Fruit fly (Drosophila melanogaster) whole organism, embryonic: ENCODE measurements around the gene CG8837.

ENCODE experiments used
- Atf3 ChIP-seq: fragments of 200-800 bp; sonication (Bioruptor generic); optimal IDR thresholded peaks from 3 replicates; lab custom pipeline; 2016; ENCODE audit warnings: missing biosample characterization, missing genetic modification characterization
- BEAF-32 ChIP-seq: fragments of 200-800 bp; sonication (Bioruptor generic); optimal IDR thresholded peaks from 3 replicates; lab custom pipeline; 2017; ENCODE audit warnings: missing biosample characterization, missing genetic modification characterization, mild to moderate bottlenecking, moderate library complexity, missing genetic modification reagents
- CG12155 ChIP-seq: fragments of 200-800 bp; sonication (Bioruptor generic); optimal IDR thresholded peaks from 3 replicates; lab custom pipeline; 2016; ENCODE audit warnings: missing biosample characterization, missing genetic modification characterization
- CG12219 ChIP-seq: fragments of 200-800 bp; sonication (Bioruptor generic); optimal IDR thresholded peaks from 3 replicates; lab custom pipeline; 2018; ENCODE audit warnings: missing biosample characterization, mild to moderate bottlenecking, missing genetic modification characterization
- CG12744 ChIP-seq: fragments of 200-800 bp; sonication (Bioruptor generic); optimal IDR thresholded peaks from 2 replicates; lab custom pipeline; 2016; ENCODE audit warnings: missing biosample characterization, missing genetic modification characterization
- CG12769 ChIP-seq: fragments of 200-800 bp; sonication (Bioruptor generic); optimal IDR thresholded peaks from 2 replicates; lab custom pipeline; 2019; ENCODE audit warnings: missing biosample characterization, mild to moderate bottlenecking, missing genetic modification characterization, moderate library complexity
- CG15696 ChIP-seq: fragments of 200-800 bp; sonication (Bioruptor generic); optimal IDR thresholded peaks from 2 replicates; lab custom pipeline; 2019; ENCODE audit warnings: missing biosample characterization, mild to moderate bottlenecking, missing genetic modification characterization, moderate library complexity
- CG16863 ChIP-seq: fragments of 200-800 bp; sonication (Bioruptor generic); optimal IDR thresholded peaks from 3 replicates; lab custom pipeline; 2016; ENCODE audit warnings: missing biosample characterization, missing genetic modification characterization
- CG30431 ChIP-seq: fragments of 200-800 bp; sonication (Bioruptor generic); optimal IDR thresholded peaks from 2 replicates; lab custom pipeline; 2017; ENCODE audit warnings: missing biosample characterization, missing genetic modification characterization
- CG34422 ChIP-seq: fragments of 200-800 bp; sonication (Bioruptor generic); IDR thresholded peaks from 3 replicates; pipeline ENCODE4 v1.3.6; 2022; ENCODE audit warnings: missing biosample characterization, missing genetic modification characterization
- CG6765 ChIP-seq: fragments of 200-800 bp; sonication (Bioruptor generic); optimal IDR thresholded peaks from 3 replicates; lab custom pipeline; 2017; ENCODE audit warnings: missing biosample characterization, mild to moderate bottlenecking, missing genetic modification characterization
- CG7745 ChIP-seq: fragments of 200-800 bp; sonication (Bioruptor generic); optimal IDR thresholded peaks from 2 replicates; lab custom pipeline; 2018; ENCODE audit warnings: missing biosample characterization, mild to moderate bottlenecking, missing genetic modification characterization, moderate library complexity
- CG8089 ChIP-seq: fragments of 200-800 bp; sonication (Bioruptor generic); optimal IDR thresholded peaks from 3 replicates; lab custom pipeline; 2016; ENCODE audit warnings: missing biosample characterization, missing genetic modification characterization
- Dbx ChIP-seq: fragments of 200-800 bp; sonication (Bioruptor generic); IDR thresholded peaks from 3 replicates; pipeline ENCODE4 v1.3.6; 2022; ENCODE audit warnings: missing biosample characterization, missing genetic modification characterization
- Doc2 ChIP-seq: fragments of 200-800 bp; sonication (Bioruptor generic); IDR thresholded peaks from 2 replicates; pipeline ENCODE4 v1.3.6; 2022; ENCODE audit warnings: missing biosample characterization, missing genetic modification characterization
- Hmr ChIP-seq: fragments of 200-800 bp; sonication (Bioruptor generic); optimal IDR thresholded peaks from 3 replicates; lab custom pipeline; 2017; ENCODE audit warnings: mild to moderate bottlenecking, missing biosample characterization, missing genetic modification reagents, missing genetic modification characterization
- Hr51 ChIP-seq, 2 experiments: fragments of 200-800 bp; sonication (Bioruptor generic); optimal IDR thresholded peaks; 2 replicates in 1 of 2; 3 replicates in 1 of 2; lab custom pipeline; 2016 to 2018; ENCODE audit warnings: missing biosample characterization in 2 of 2, missing genetic modification characterization in 2 of 2, mild to moderate bottlenecking in 1 of 2, moderate library complexity in 1 of 2
- MTF-1 ChIP-seq: fragments of 200-800 bp; sonication (Bioruptor generic); optimal IDR thresholded peaks from 2 replicates; lab custom pipeline; 2018; ENCODE audit warnings: missing biosample characterization, mild to moderate bottlenecking, missing genetic modification characterization, borderline replicate concordance
- Med ChIP-seq: fragments of 200-800 bp; sonication (Bioruptor generic); peaks from one replicate; lab custom pipeline; 2016; ENCODE audit warnings: missing biosample characterization, missing genetic modification characterization, mild to moderate bottlenecking, inconsistent platforms, moderate library complexity
- Oli ChIP-seq: fragments of 200-800 bp; sonication (Bioruptor generic); optimal IDR thresholded peaks from 2 replicates; lab custom pipeline; 2018; ENCODE audit warnings: missing biosample characterization, mild to moderate bottlenecking, missing genetic modification characterization, moderate library complexity
- Sox102F ChIP-seq: fragments of 200-800 bp; sonication (Bioruptor generic); optimal IDR thresholded peaks from 2 replicates; lab custom pipeline; 2018; ENCODE audit warnings: missing biosample characterization, mild to moderate bottlenecking, missing genetic modification characterization, moderate library complexity
- Sry-β ChIP-seq: fragments of 200-800 bp; sonication (Bioruptor generic); optimal IDR thresholded peaks from 2 replicates; lab custom pipeline; 2018; ENCODE audit warnings: missing biosample characterization, mild to moderate bottlenecking, missing genetic modification characterization, moderate library complexity
- Ssrp ChIP-seq: fragments of 200-800 bp; sonication (Bioruptor generic); optimal IDR thresholded peaks from 2 replicates; lab custom pipeline; 2018; ENCODE audit warnings: missing biosample characterization, mild to moderate bottlenecking, missing genetic modification characterization, moderate library complexity
- Tbp ChIP-seq: fragments of >200 bp; optimal IDR thresholded peaks from 2 replicates; lab custom pipeline; 2018; ENCODE audit warnings: missing biosample characterization, missing genetic modification characterization
- Xrp1 ChIP-seq: fragments of 200-800 bp; sonication (Bioruptor generic); IDR thresholded peaks from 2 replicates; pipeline ENCODE4 v1.3.6; 2022; ENCODE audit warnings: missing biosample characterization, missing genetic modification characterization
- ab ChIP-seq: fragments of 200-800 bp; sonication (Bioruptor generic); optimal IDR thresholded peaks from 2 replicates; lab custom pipeline; 2016; ENCODE audit warnings: missing biosample characterization, missing genetic modification characterization
- abd-A ChIP-seq: fragments of 200-800 bp; sonication (Bioruptor generic); optimal IDR thresholded peaks from 3 replicates; lab custom pipeline; 2019; ENCODE audit warnings: missing biosample characterization, mild to moderate bottlenecking, missing genetic modification characterization, moderate library complexity
- bbx ChIP-seq: fragments of 200-800 bp; sonication (Bioruptor generic); IDR thresholded peaks from 2 replicates; pipeline ENCODE4 v1.3.6; 2022; ENCODE audit warnings: missing biosample characterization, missing genetic modification characterization; ENCODE audit not compliant: partially characterized antibody
- chif ChIP-seq, 2 experiments: fragments of 200-800 bp; sonication (Bioruptor generic); optimal IDR thresholded peaks; 3 replicates each; lab custom pipeline; 2016; ENCODE audit warnings: missing biosample characterization in 2 of 2, missing genetic modification characterization in 2 of 2
- corto ChIP-seq: fragments of 200-800 bp; sonication (Bioruptor generic); optimal IDR thresholded peaks from 2 replicates; lab custom pipeline; 2016; ENCODE audit warnings: missing biosample characterization, mild to moderate bottlenecking, missing genetic modification characterization, moderate library complexity
- dysf ChIP-seq: fragments of 200-800 bp; sonication (Bioruptor generic); IDR thresholded peaks from 3 replicates; pipeline ENCODE4 v1.3.6; 2022; ENCODE audit warnings: missing biosample characterization, missing genetic modification characterization
- esg ChIP-seq: fragments of 200-800 bp; sonication (Bioruptor generic); conservative IDR thresholded peaks from 2 replicates; pipeline ENCODE4 v1.3.6; 2022; ENCODE audit warnings: missing biosample characterization, missing genetic modification characterization
- fd102C ChIP-seq: fragments of 200-800 bp; sonication (Bioruptor generic); optimal IDR thresholded peaks from 2 replicates; lab custom pipeline; 2018; ENCODE audit warnings: missing biosample characterization, mild to moderate bottlenecking, missing genetic modification characterization, moderate library complexity
- hbn ChIP-seq: fragments of 200-800 bp; sonication (Bioruptor generic); IDR thresholded peaks from 2 replicates; pipeline ENCODE4 v1.3.6; 2022; ENCODE audit warnings: missing biosample characterization, missing genetic modification characterization; ENCODE audit not compliant: partially characterized antibody
- knrl ChIP-seq: fragments of 200-800 bp; sonication (Bioruptor generic); IDR thresholded peaks from 3 replicates; pipeline ENCODE4 v1.3.6; 2022; ENCODE audit warnings: missing biosample characterization, missing genetic modification characterization; ENCODE audit not compliant: partially characterized antibody
- nmo ChIP-seq: fragments of 200-800 bp; sonication (Bioruptor generic); optimal IDR thresholded peaks from 2 replicates; lab custom pipeline; 2018; ENCODE audit warnings: missing biosample characterization, mild to moderate bottlenecking, missing genetic modification characterization, moderate library complexity
- oc ChIP-seq: fragments of 200-800 bp; sonication (Bioruptor generic); optimal IDR thresholded peaks from 2 replicates; lab custom pipeline; 2018; ENCODE audit warnings: missing biosample characterization, mild to moderate bottlenecking, missing genetic modification characterization, moderate library complexity
- odd ChIP-seq: fragments of 200-800 bp; sonication (Bioruptor generic); optimal IDR thresholded peaks from 2 replicates; lab custom pipeline; 2017; ENCODE audit warnings: missing biosample characterization, mild to moderate bottlenecking, missing genetic modification characterization
- org-1 ChIP-seq: fragments of 200-800 bp; sonication (Bioruptor generic); optimal IDR thresholded peaks from 2 replicates; lab custom pipeline; 2017; ENCODE audit warnings: missing biosample characterization, missing genetic modification characterization
- p53 ChIP-seq: fragments of 200-800 bp; sonication (Bioruptor generic); optimal IDR thresholded peaks from 2 replicates; lab custom pipeline; 2016; ENCODE audit warnings: missing biosample characterization, missing genetic modification characterization
- ro ChIP-seq: fragments of 200-800 bp; sonication (Bioruptor generic); IDR thresholded peaks from 2 replicates; pipeline ENCODE4 v1.3.6; 2022; ENCODE audit warnings: missing biosample characterization, missing genetic modification characterization
- row ChIP-seq: fragments of 200-800 bp; sonication (Bioruptor generic); IDR thresholded peaks from 3 replicates; pipeline ENCODE4 v1.3.6; 2022; ENCODE audit warnings: missing biosample characterization, missing genetic modification characterization
- seq ChIP-seq: fragments of 200-800 bp; sonication (Bioruptor generic); IDR thresholded peaks from 2 replicates; pipeline ENCODE4 v1.3.6; 2022; ENCODE audit warnings: missing biosample characterization, missing genetic modification characterization
- shn ChIP-seq: fragments of 200-800 bp; sonication (Bioruptor generic); optimal IDR thresholded peaks from 3 replicates; lab custom pipeline; 2016; ENCODE audit warnings: missing biosample characterization, missing genetic modification characterization
- stwl ChIP-seq: fragments of 200-800 bp; sonication (Bioruptor generic); optimal IDR thresholded peaks from 3 replicates; lab custom pipeline; 2018; ENCODE audit warnings: missing biosample characterization, mild to moderate bottlenecking, missing genetic modification characterization, moderate library complexity
- tap ChIP-seq: fragments of 200-800 bp; optimal IDR thresholded peaks from 3 replicates; lab custom pipeline; 2019; ENCODE audit warnings: missing biosample characterization, mild to moderate bottlenecking, missing genetic modification characterization, moderate library complexity
- trh ChIP-seq: fragments of 200-800 bp; sonication (Bioruptor generic); optimal IDR thresholded peaks from 2 replicates; lab custom pipeline; 2016; ENCODE audit warnings: missing biosample characterization, missing genetic modification characterization
- usp ChIP-seq: fragments of >200 bp; optimal IDR thresholded peaks from 2 replicates; lab custom pipeline; 2017; ENCODE audit warnings: missing biosample characterization, missing genetic modification characterization
- vvl ChIP-seq: fragments of 200-800 bp; sonication (Bioruptor generic); IDR thresholded peaks from 2 replicates; pipeline ENCODE4 v1.3.6; 2022; ENCODE audit warnings: missing biosample characterization, missing genetic modification characterization

CG8837 gene

DNA sequence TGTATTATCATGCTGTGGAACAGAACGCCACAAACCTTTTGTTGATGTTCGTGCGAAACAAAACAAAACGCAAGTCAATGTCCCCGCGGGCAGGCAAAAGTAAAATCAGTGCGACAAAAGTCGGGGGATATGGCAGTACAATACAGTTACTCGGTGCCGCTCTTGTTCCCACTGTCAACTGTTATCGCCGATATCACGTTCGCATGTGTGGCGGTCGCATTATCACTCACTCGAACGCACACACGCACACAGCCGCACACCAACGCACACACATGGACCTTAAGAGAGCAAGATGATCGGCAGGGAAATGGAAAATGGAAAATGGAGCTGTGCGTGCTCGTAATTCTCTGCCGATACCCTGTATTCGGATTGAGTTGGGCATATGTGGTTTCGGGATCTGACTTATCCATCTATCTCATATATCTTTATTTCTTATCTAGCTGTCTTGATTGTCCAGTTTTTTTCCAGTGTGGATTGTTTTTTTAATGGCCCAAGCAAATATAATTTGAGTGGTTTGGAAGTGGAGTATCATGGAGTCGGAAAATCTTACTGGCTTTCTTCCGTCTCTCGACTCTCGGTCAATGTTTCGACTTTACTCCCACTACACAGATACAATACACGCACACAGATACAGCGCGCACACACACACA is 18.6 kb downstream of the CG8837 start (continued):
- TF ChIP-seq hbn (no peak), Sox102F (peak; percentile 93), p53 (GFP tag; lab: Kevin White, UChicago) (peak; percentile 67), knrl (GFP tag; lab: Robert Waterston, UW) (no peak), Atf3 (GFP tag; lab: Kevin White, UChicago) (peak; percentile 91), ro (peak; percentile 66; the same call in 1 of the 2 replicates), Hmr (GFP tag; lab: Kevin White, UChicago) (peak; percentile 41), chif (GFP tag; optimal IDR thresholded peaks at IDR 0.05; lab: Kevin White, UChicago) (peak; percentile 90 to 93), nmo (GFP tag; lab: Kevin White, UChicago) (peak; percentile 89), corto (GFP tag; lab: Kevin White, UChicago) (no peak), tap (tag; lab: Kevin White, UChicago) (peak; percentile 71), CG12744 (peak; percentile 47), Hr51 (GFP tag; optimal IDR thresholded peaks at IDR 0.05; lab: Kevin White, UChicago) (peak in 1 of 2 experiments; percentile 15), CG12219 (GFP tag; lab: Kevin White, UChicago) (peak; percentile 39), CG34422 (GFP tag; lab: Robert Waterston, UW) (peak; percentile 82; the same call in 2 of the 3 replicates), seq (GFP tag; lab: Robert Waterston, UW) (no peak), Doc2 (GFP tag; lab: Robert Waterston, UW) (no peak), trh (GFP tag; lab: Kevin White, UChicago) (peak; percentile 81), Dbx (GFP tag; lab: Robert Waterston, UW) (no peak), row (GFP tag; lab: Robert Waterston, UW) (peak; percentile 86), stwl (tag; lab: Kevin White, UChicago) (peak; percentile 9), CG30431 (GFP tag; lab: Kevin White, UChicago) (peak; percentile 59), CG12155 (peak; percentile 47), dysf (GFP tag; lab: Robert Waterston, UW) (peak; percentile 72), esg (GFP tag; lab: Robert Waterston, UW) (peak; percentile 30; the same call in 1 of the 2 replicates), ab (GFP tag; lab: Kevin White, UChicago) (peak; percentile 61), odd (GFP tag; lab: Kevin White, UChicago) (peak; percentile 24), BEAF-32 (GFP tag; lab: Kevin White, UChicago) (no peak), Oli (tag; lab: Kevin White, UChicago) (peak; percentile 74), CG8089 (peak; percentile 90), Tbp (no peak), Ssrp (tag; lab: Kevin White, UChicago) (peak; percentile 78), shn (GFP tag; lab: Kevin White, UChicago) (peak; percentile 78), vvl (GFP tag; lab: Robert Waterston, UW) (peak; percentile 90), org-1 (peak; percentile 73), CG16863 (GFP tag; lab: Kevin White, UChicago) (peak; percentile 87), bbx (no peak), CG7745 (tag; lab: Kevin White, UChicago) (no peak), CG15696 (tag; lab: Kevin White, UChicago) (peak; percentile 33), CG12769 (tag; lab: Kevin White, UChicago) (no peak), abd-A (tag; lab: Kevin White, UChicago) (no peak), Sry-β (peak; percentile 24), fd102C (GFP tag; lab: Kevin White, UChicago) (no peak), Med (GFP tag; lab: Kevin White, UChicago) (peak; percentile 95), MTF-1 (peak; percentile 23), Xrp1 (GFP tag; lab: Robert Waterston, UW) (peak; percentile 92; the same call in 1 of the 2 replicates), usp (no peak), CG6765 (GFP tag; lab: Kevin White, UChicago) (no peak), oc (peak; percentile 90)
